Fruit fly (Drosophila melanogaster): Measurements from ENCODE around the gene RNaseX25.
A peak's percentile ranks its signal among the peaks of the same experiment; 100 is the strongest.

RNaseX25 gene

dm6 chr3L:8018665-8019070, 48.3 kb downstream of the RNaseX25 start (continued):
- TF ChIP-seq CG7556 (GFP tag; optimal IDR thresholded peaks at IDR 0.05) (no peak), CG6765 (GFP tag; optimal IDR thresholded peaks at IDR 0.05) (no peak), CG17359 (tag; optimal IDR thresholded peaks at IDR 0.05) (peak; percentile 27), gro (GFP tag; optimal IDR thresholded peaks at IDR 0.05) (no peak), odd (GFP tag; optimal IDR thresholded peaks at IDR 0.05) (peak; percentile 69), Jarid2 (GFP tag; optimal IDR thresholded peaks at IDR 0.05) (no peak), Dip2 (GFP tag; IDR thresholded peaks at IDR 0.05) (no peak), CG12659 (GFP tag; optimal IDR thresholded peaks at IDR 0.05) (no peak), wek (GFP tag; optimal IDR thresholded peaks at IDR 0.05) (peak; percentile 73), Stat92E (GFP tag; optimal IDR thresholded peaks at IDR 0.05) (peak in 1 of 3 experiments; percentile 41), Tbp (GFP tag; optimal IDR thresholded peaks at IDR 0.05) (no peak), yki (optimal IDR thresholded peaks at IDR 0.05) (no peak), fru (optimal IDR thresholded peaks at IDR 0.05) (no peak), ATbp (GFP tag; optimal IDR thresholded peaks at IDR 0.05) (peak; percentile 66), CG1233 (GFP tag; optimal IDR thresholded peaks at IDR 0.05) (peak; percentile 32), fd64A (GFP tag; optimal IDR thresholded peaks at IDR 0.05) (peak; percentile 75), CG10543 (GFP tag; optimal IDR thresholded peaks at IDR 0.05) (peak; percentile 49), CG13624 (GFP tag; optimal IDR thresholded peaks at IDR 0.05) (no peak), gsb-n (tag; optimal IDR thresholded peaks at IDR 0.05) (peak; percentile 45), CG1529 (GFP tag; optimal IDR thresholded peaks at IDR 0.05) (peak; percentile 37), CG15011 (GFP tag; optimal IDR thresholded peaks at IDR 0.05) (no peak), CG2116 (GFP tag; optimal IDR thresholded peaks at IDR 0.05) (no peak), BtbVII (GFP tag; optimal IDR thresholded peaks at IDR 0.05) (peak; percentile 34), Pdp1 (GFP tag; optimal IDR thresholded peaks at IDR 0.05) (peak in 1 of 2 experiments; percentile 47), CG3065 (GFP tag; optimal IDR thresholded peaks at IDR 0.05) (no peak), CG18599 (GFP tag; optimal IDR thresholded peaks at IDR 0.05) (no peak), Bgb (GFP tag; IDR thresholded peaks at IDR 0.05; ENCODE audit: partially characterized antibody) (no peak), Dll (GFP tag; IDR thresholded peaks at IDR 0.05; ENCODE audit: partially characterized antibody) (no peak), CG33557 (GFP tag; optimal IDR thresholded peaks at IDR 0.05) (peak; percentile 44), Gsc (GFP tag; IDR thresholded peaks at IDR 0.05) (no peak), ftz-f1 (GFP tag; optimal IDR thresholded peaks at IDR 0.05) (no peak), Fer1 (GFP tag; optimal IDR thresholded peaks at IDR 0.05) (peak; percentile 33), Deaf1 (tag; optimal IDR thresholded peaks at IDR 0.05) (no peak), hb (GFP tag; IDR thresholded peaks at IDR 0.05; ENCODE audit: partially characterized antibody) (no peak), CG8924 (tag; optimal IDR thresholded peaks at IDR 0.05) (peak; percentile 45), CG30431 (GFP tag; optimal IDR thresholded peaks at IDR 0.05) (no peak), C15 (GFP tag; IDR thresholded peaks at IDR 0.05) (no peak), Aef1 (GFP tag; IDR thresholded peaks at IDR 0.05) (no peak), Oaz (GFP tag; IDR thresholded peaks at IDR 0.05) (no peak), exex (tag; optimal IDR thresholded peaks at IDR 0.05) (peak; percentile 97), PHDP (tag; optimal IDR thresholded peaks at IDR 0.05) (peak; percentile 70), CG12219 (GFP tag; optimal IDR thresholded peaks at IDR 0.05) (peak; percentile 48), CG15514 (GFP tag; optimal IDR thresholded peaks at IDR 0.05) (no peak), CG15073 (GFP tag; optimal IDR thresholded peaks at IDR 0.05) (no peak), bcd (GFP tag; optimal IDR thresholded peaks at IDR 0.05) (no peak), CG2202 (tag; optimal IDR thresholded peaks at IDR 0.05) (peak; percentile 41), CG1603 (tag; optimal IDR thresholded peaks at IDR 0.05) (peak; percentile 17), nerfin-2 (GFP tag; IDR thresholded peaks at IDR 0.05; ENCODE audit: partially characterized antibody) (no peak), NFAT (GFP tag; IDR thresholded peaks at IDR 0.05) (no peak), CG7372 (GFP tag; IDR thresholded peaks at IDR 0.05) (no peak), CG11723 (GFP tag; optimal IDR thresholded peaks at IDR 0.05) (peak; percentile 23)

Data from whole organism, embryonic.